Fruit fly (Drosophila melanogaster): ENCODE measurements around the gene CG4950.

- TF ChIP-seq CG8478 (optimal IDR thresholded peaks at IDR 0.05) (no peak), CTCF (optimal IDR thresholded peaks at IDR 0.05) (no peak)
Observed at dm6 chr3L:16233850-16234494, 34.0 kb downstream of the CG4950 start.
